Fruit fly (Drosophila melanogaster): Measurements from ENCODE around the gene CG12713.

The CG12713 gene

dm6 chr3L:15826347-15826984, 5.8 kb upstream of the CG12713 start, which contains the start of the genes DCP2 and dbo (continued):
- TF ChIP-seq CG4328 (GFP tag; optimal IDR thresholded peaks at IDR 0.05) (peak; percentile 56), prd (optimal IDR thresholded peaks at IDR 0.05) (no peak), prd (GFP tag; IDR thresholded peaks at IDR 0.05) (peak; percentile 69), CG2889 (GFP tag; IDR thresholded peaks at IDR 0.05) (no peak), mld (GFP tag; IDR thresholded peaks at IDR 0.05; ENCODE audit: partially characterized antibody) (peak; percentile 77; the same call in 2 of the 3 replicates), ara (GFP tag; IDR thresholded peaks at IDR 0.05) (peak; percentile 25; the same call in 1 of the 2 replicates), MESR4 (GFP tag; optimal IDR thresholded peaks at IDR 0.05) (no peak), CG30431 (GFP tag; optimal IDR thresholded peaks at IDR 0.05) (no peak), bab2 (GFP tag; optimal IDR thresholded peaks at IDR 0.05) (no peak), HmgD (GFP tag; optimal IDR thresholded peaks at IDR 0.05) (no peak), CG5245 (GFP tag; optimal IDR thresholded peaks at IDR 0.05) (no peak), lmd (GFP tag; IDR thresholded peaks at IDR 0.05) (peak; percentile 73), CG12155 (GFP tag; optimal IDR thresholded peaks at IDR 0.05) (peak; percentile 57), Lhr (GFP tag; optimal IDR thresholded peaks at IDR 0.05) (peak; percentile 21), bsh (GFP tag; optimal IDR thresholded peaks at IDR 0.05) (peak in 1 of 2 experiments; percentile 63), CG33557 (GFP tag; optimal IDR thresholded peaks at IDR 0.05) (peak; percentile 32), CkIIα-i1 (GFP tag; IDR thresholded peaks at IDR 0.05) (no peak), p53 (GFP tag; optimal IDR thresholded peaks at IDR 0.05) (no peak), CG12744 (GFP tag; optimal IDR thresholded peaks at IDR 0.05) (peak; percentile 5), CG14667 (GFP tag; IDR thresholded peaks at IDR 0.05) (peak; percentile 54), Gsc (GFP tag; IDR thresholded peaks at IDR 0.05) (no peak), CG18262 (tag; optimal IDR thresholded peaks at IDR 0.05) (peak; percentile 68), CG34422 (GFP tag; IDR thresholded peaks at IDR 0.05) (no peak), kah (GFP tag; optimal IDR thresholded peaks at IDR 0.05) (no peak), CG7372 (GFP tag; IDR thresholded peaks at IDR 0.05) (peak; percentile 63), Rx (GFP tag; IDR thresholded peaks at IDR 0.05) (peak; percentile 43; the same call in 1 of the 2 replicates), Dip3 (GFP tag; optimal IDR thresholded peaks at IDR 0.05) (peak; percentile 53), ro (GFP tag; IDR thresholded peaks at IDR 0.05) (no peak), CG13424 (tag; optimal IDR thresholded peaks at IDR 0.05) (peak; percentile 78), ftz-f1 (GFP tag; optimal IDR thresholded peaks at IDR 0.05) (no peak), CrebB (tag; optimal IDR thresholded peaks at IDR 0.05) (peak; percentile 11), Trl (optimal IDR thresholded peaks at IDR 0.05) (no peak), Trl (GFP tag; optimal IDR thresholded peaks at IDR 0.05) (no peak), lbe (GFP tag; optimal IDR thresholded peaks at IDR 0.05) (no peak), Sin3A (optimal IDR thresholded peaks at IDR 0.05) (no peak), CG3163 (GFP tag; optimal IDR thresholded peaks at IDR 0.05) (no peak), Ada2b (GFP tag; IDR thresholded peaks at IDR 0.05) (peak; percentile 58; the same call in 1 of the 2 replicates), CG42726 (GFP tag; IDR thresholded peaks at IDR 0.05; ENCODE audit: partially characterized antibody) (peak; percentile 66), Gug (GFP tag; IDR thresholded peaks at IDR 0.05) (peak; percentile 82), ham (GFP tag; IDR thresholded peaks at IDR 0.05) (no peak), pita (GFP tag; optimal IDR thresholded peaks at IDR 0.05) (no peak), Dip2 (GFP tag; IDR thresholded peaks at IDR 0.05) (no peak), Blimp-1 (GFP tag; optimal IDR thresholded peaks at IDR 0.05) (peak; percentile 62), CG3065 (GFP tag; optimal IDR thresholded peaks at IDR 0.05) (no peak), CG32767 (GFP tag; IDR thresholded peaks at IDR 0.05) (no peak), vvl (GFP tag; IDR thresholded peaks at IDR 0.05) (peak; percentile 74; the same call in 1 of the 2 replicates), knrl (GFP tag; IDR thresholded peaks at IDR 0.05; ENCODE audit: partially characterized antibody) (peak; percentile 89), MBD-R2 (GFP tag; IDR thresholded peaks at IDR 0.05) (peak; percentile 20; the same call in 1 of the 2 replicates), Nf-YB (GFP tag; optimal IDR thresholded peaks at IDR 0.05) (no peak), Six4 (GFP tag; optimal IDR thresholded peaks at IDR 0.05) (peak; percentile 23), eyg (GFP tag; optimal IDR thresholded peaks at IDR 0.05) (no peak), fd96Cb (tag; optimal IDR thresholded peaks at IDR 0.05) (peak; percentile 50)

Measured in whole organism, embryonic.